Worm (Caenorhabditis elegans) whole organism, L4 larva: ENCODE measurements around the gene F26F4.12.
"Not testable (repeated sequence)": the region's sequence is repeated elsewhere in the genome, so short reads cannot be mapped to it uniquely, and the experiment has no call there.

ENCODE experiments used
- D1046.2 ChIP-seq: fragments of 200-800 bp; sonication (Bioruptor generic); IDR thresholded peaks from 2 replicates; pipeline ENCODE4 v1.3.6; 2022; ENCODE audit warnings: missing genetic modification characterization, missing compliant biosample characterization
- F26F4.8 ChIP-seq: fragments of 200-800 bp; sonication (Bioruptor generic); conservative IDR thresholded peaks from 2 replicates; pipeline ENCODE4 v1.3.6; 2022; ENCODE audit warnings: missing genetic modification characterization, missing compliant biosample characterization
- F37D6.2 ChIP-seq: sonication (generic microtip); optimal IDR thresholded peaks from 2 replicates; lab custom pipeline; 2016; ENCODE audit warnings: mild to moderate bottlenecking, missing genetic modification characterization, missing compliant biosample characterization
- T26A8.4 ChIP-seq: fragments of 200-800 bp; sonication (Bioruptor generic); IDR thresholded peaks from 2 replicates; pipeline ENCODE4 v1.3.6; 2022; ENCODE audit warnings: missing genetic modification characterization, missing compliant biosample characterization
- Y105C5A.15 ChIP-seq: fragments of 200-800 bp; sonication (Bioruptor generic); IDR thresholded peaks from 2 replicates; pipeline ENCODE4 v1.3.6; 2022; ENCODE audit warnings: missing genetic modification characterization, missing compliant biosample characterization
- Y48G9A.11 ChIP-seq: fragments of 200-800 bp; sonication (Bioruptor generic); IDR thresholded peaks from 2 replicates; pipeline ENCODE4 v1.3.6; 2022; ENCODE audit warnings: missing genetic modification reagents, missing genetic modification characterization, missing compliant biosample characterization
- aha-1 ChIP-seq: fragments of 150-350 bp; peaks from one replicate; lab custom pipeline; 2014; ENCODE audit warnings: missing biosample characterization, missing genetic modification characterization
- arid-1 ChIP-seq: fragments of 200-800 bp; sonication (Bioruptor generic); conservative IDR thresholded peaks from 2 replicates; pipeline ENCODE4 v1.3.6; 2022; ENCODE audit warnings: missing genetic modification reagents, missing genetic modification characterization, missing compliant biosample characterization
- ceh-20 ChIP-seq: fragments of 200-800 bp; sonication (Bioruptor generic); IDR thresholded peaks from 2 replicates; pipeline ENCODE4 v1.3.6; 2022; ENCODE audit warnings: missing genetic modification reagents, missing genetic modification characterization, missing compliant biosample characterization
- ces-1 ChIP-seq: fragments of 150-350 bp; sonication (generic microtip); optimal IDR thresholded peaks from 4 replicates; lab custom pipeline; 2014; ENCODE audit warnings: missing biosample characterization, missing genetic modification reagents, missing genetic modification characterization
- ctbp-1 ChIP-seq: fragments of 200-800 bp; sonication (Bioruptor generic); IDR thresholded peaks from 2 replicates; pipeline ENCODE4 v1.3.6; 2022; ENCODE audit warnings: missing genetic modification reagents, missing genetic modification characterization, missing compliant biosample characterization
- dmd-6 ChIP-seq: fragments of 200-800 bp; sonication (Bioruptor generic); IDR thresholded peaks from 2 replicates; pipeline ENCODE4 v1.3.6; 2022; ENCODE audit warnings: missing genetic modification reagents, missing genetic modification characterization, missing compliant biosample characterization
- dmd-9 ChIP-seq: fragments of 200-800 bp; sonication (Bioruptor generic); IDR thresholded peaks from 2 replicates; pipeline ENCODE4 v1.3.6; 2022; ENCODE audit warnings: missing genetic modification reagents, missing genetic modification characterization, missing compliant biosample characterization
- dpl-1 ChIP-seq: fragments of 150-350 bp; optimal IDR thresholded peaks from 2 replicates; lab custom pipeline; 2014; ENCODE audit warnings: missing biosample characterization, missing genetic modification reagents, missing genetic modification characterization
- dve-1 ChIP-seq: sonication (generic microtip); optimal IDR thresholded peaks from 2 replicates; lab custom pipeline; 2017; ENCODE audit warnings: antibody characterized with exemption, mild to moderate bottlenecking, missing genetic modification characterization, missing compliant biosample characterization; ENCODE audit not compliant: insufficient read depth
- egl-43 ChIP-seq: fragments of 200-800 bp; sonication (Bioruptor generic); IDR thresholded peaks from 2 replicates; pipeline ENCODE4 v1.3.6; 2022; ENCODE audit warnings: missing genetic modification reagents, missing genetic modification characterization, missing compliant biosample characterization
- hlh-11 ChIP-seq: fragments of 200-800 bp; sonication (Bioruptor generic); optimal IDR thresholded peaks from 2 replicates; lab custom pipeline; 2018; ENCODE audit warnings: mild to moderate bottlenecking, missing genetic modification characterization, missing compliant biosample characterization
- hmg-1.1 ChIP-seq: fragments of 200-800 bp; sonication (Bioruptor generic); IDR thresholded peaks from 2 replicates; pipeline ENCODE4 v1.3.6; 2022; ENCODE audit warnings: missing genetic modification reagents, missing genetic modification characterization, missing compliant biosample characterization
- lim-7 ChIP-seq: fragments of 200-800 bp; sonication (Bioruptor generic); IDR thresholded peaks from 2 replicates; pipeline ENCODE4 v1.3.6; 2022; ENCODE audit warnings: missing genetic modification characterization, missing compliant biosample characterization
- lin-29 ChIP-seq: fragments of 200-800 bp; sonication (Bioruptor generic); IDR thresholded peaks from 2 replicates; pipeline ENCODE4 v1.3.6; 2022; ENCODE audit warnings: missing genetic modification reagents, missing genetic modification characterization, missing compliant biosample characterization
- lin-38 ChIP-seq: fragments of 200-800 bp; sonication (Bioruptor generic); IDR thresholded peaks from 2 replicates; pipeline ENCODE4 v1.3.6; 2022; ENCODE audit warnings: missing genetic modification reagents, missing genetic modification characterization, missing compliant biosample characterization
- lir-3 ChIP-seq: sonication (generic microtip); optimal IDR thresholded peaks from 2 replicates; lab custom pipeline; 2016; ENCODE audit warnings: mild to moderate bottlenecking, missing genetic modification characterization, missing compliant biosample characterization
- lsy-2 ChIP-seq, 2 experiments: fragments of 150-350 bp in 1 of 2; sonication (generic microtip) in 1 of 2; optimal IDR thresholded peaks; 2 replicates each; lab custom pipeline; 2014 to 2017; ENCODE audit warnings: missing biosample characterization in 2 of 2, missing genetic modification characterization in 2 of 2
- madf-9 ChIP-seq: fragments of 200-800 bp; sonication (Bioruptor generic); conservative IDR thresholded peaks from 2 replicates; pipeline ENCODE4 v1.3.6; 2022; ENCODE audit warnings: missing genetic modification reagents, missing genetic modification characterization, missing compliant biosample characterization
- mdt-29 ChIP-seq: fragments of 200-800 bp; sonication (Bioruptor generic); IDR thresholded peaks from 2 replicates; pipeline ENCODE4 v1.3.6; 2022; ENCODE audit warnings: missing genetic modification reagents, missing genetic modification characterization, missing compliant biosample characterization
- mep-1 ChIP-seq: fragments of 150-350 bp; sonication (generic microtip); optimal IDR thresholded peaks from 3 replicates; lab custom pipeline; 2014; ENCODE audit warnings: missing biosample characterization, missing genetic modification characterization
- mes-2 ChIP-seq: sonication (generic microtip); optimal IDR thresholded peaks from 2 replicates; lab custom pipeline; 2016; ENCODE audit warnings: missing genotype, mild to moderate bottlenecking, missing genetic modification characterization, missing compliant biosample characterization; ENCODE audit not compliant: poor library complexity, severe bottlenecking
- mxl-3 ChIP-seq: fragments of 200-800 bp; sonication (Bioruptor generic); optimal IDR thresholded peaks from 2 replicates; lab custom pipeline; 2018; ENCODE audit warnings: mild to moderate bottlenecking, missing genetic modification characterization, missing compliant biosample characterization
- nhr-28 ChIP-seq: fragments of 150-350 bp; optimal IDR thresholded peaks from 2 replicates; lab custom pipeline; 2014; ENCODE audit warnings: missing biosample characterization, missing genetic modification characterization
- nhr-42 ChIP-seq: fragments of 200-800 bp; sonication (Bioruptor generic); IDR thresholded peaks from 2 replicates; pipeline ENCODE4 v1.3.6; 2022; ENCODE audit warnings: missing genetic modification characterization, missing compliant biosample characterization
- pha-4 ChIP-seq, 2 experiments: fragments of 150-350 bp in 1 of 2; fragments of 200-800 bp in 1 of 2; sonication (Bioruptor generic) in 1 of 2; IDR thresholded peaks in 1 of 2; optimal IDR thresholded peaks in 1 of 2; 2 replicates each; pipeline versions ENCODE4 v1.3.6 to Lab custom; 2014 to 2022; ENCODE audit warnings: missing genetic modification characterization in 2 of 2, missing genetic modification reagents in 2 of 2, missing biosample characterization in 1 of 2, missing compliant biosample characterization in 1 of 2
- php-3 ChIP-seq: fragments of 200-800 bp; sonication (Bioruptor generic); IDR thresholded peaks from 2 replicates; pipeline ENCODE4 v1.3.6; 2022; ENCODE audit warnings: missing genetic modification reagents, missing genetic modification characterization, missing compliant biosample characterization
- rbr-2 ChIP-seq: sonication (generic microtip); optimal IDR thresholded peaks from 2 replicates; lab custom pipeline; 2016; ENCODE audit warnings: missing genotype, missing genetic modification characterization, missing compliant biosample characterization
- set-16 ChIP-seq: fragments of 200-800 bp; sonication (Bioruptor generic); IDR thresholded peaks from 2 replicates; pipeline ENCODE4 v1.3.6; 2022; ENCODE audit warnings: missing genetic modification reagents, missing genetic modification characterization, missing compliant biosample characterization
- snpc-1.2 ChIP-seq: fragments of 200-800 bp; sonication (Bioruptor generic); IDR thresholded peaks from 2 replicates; pipeline ENCODE4 v1.3.6; 2022; ENCODE audit warnings: missing genetic modification reagents, missing genetic modification characterization, missing compliant biosample characterization
- unc-62 ChIP-seq, 3 experiments: fragments of 150-350 bp in 1 of 3; sonication (generic microtip); optimal IDR thresholded peaks in 2 of 3; peaks in 1 of 3; 1 replicate in 1 of 3; 2 replicates in 2 of 3; lab custom pipeline; 2014 to 2017; ENCODE audit warnings: missing biosample characterization in 3 of 3, missing genetic modification characterization in 3 of 3, missing genetic modification reagents in 3 of 3, missing genotype in 1 of 3
- vab-7 ChIP-seq: fragments of 200-800 bp; sonication (Bioruptor generic); IDR thresholded peaks from 2 replicates; pipeline ENCODE4 v1.3.6; 2022; ENCODE audit warnings: missing genetic modification reagents, missing genetic modification characterization, missing compliant biosample characterization

Gene F26F4.12

DNA sequence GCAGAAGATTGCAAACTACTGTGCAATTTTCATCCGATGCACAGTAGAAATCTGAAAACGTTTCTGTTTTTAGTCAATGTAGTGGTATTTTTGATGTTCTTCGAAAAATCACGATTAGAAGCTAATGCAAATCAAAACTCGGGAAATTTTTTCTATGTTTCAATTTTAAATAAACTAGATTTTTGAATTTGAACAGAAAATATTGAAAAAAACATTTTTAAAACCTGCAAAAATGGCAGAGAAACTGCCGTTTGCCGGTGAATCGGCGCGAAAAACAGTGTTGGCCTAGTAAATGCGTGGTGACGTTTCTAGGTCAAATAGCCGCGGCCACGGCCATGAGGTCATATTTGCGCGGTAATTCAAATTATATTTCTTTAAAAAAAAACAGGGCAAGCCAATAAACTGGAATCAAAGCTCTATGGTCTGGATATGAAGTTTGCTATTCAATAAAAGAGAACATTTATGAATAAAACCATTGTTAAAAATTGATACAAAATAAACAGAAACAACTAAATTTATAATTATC lies 20.4 kb upstream of the F26F4.12 start, which contains the start of gene set-2 (continued):
- TF ChIP-seq unc-62 (GFP tag; optimal IDR thresholded peaks at IDR 0.05 in 1 of 2; lab: Kevin White, UChicago) (no peak), unc-62 (tag; optimal IDR thresholded peaks at IDR 0.05; lab: Kevin White, UChicago) (no peak), mep-1 (no peak), lir-3 (tag; lab: Kevin White, UChicago) (no peak)

DNA sequence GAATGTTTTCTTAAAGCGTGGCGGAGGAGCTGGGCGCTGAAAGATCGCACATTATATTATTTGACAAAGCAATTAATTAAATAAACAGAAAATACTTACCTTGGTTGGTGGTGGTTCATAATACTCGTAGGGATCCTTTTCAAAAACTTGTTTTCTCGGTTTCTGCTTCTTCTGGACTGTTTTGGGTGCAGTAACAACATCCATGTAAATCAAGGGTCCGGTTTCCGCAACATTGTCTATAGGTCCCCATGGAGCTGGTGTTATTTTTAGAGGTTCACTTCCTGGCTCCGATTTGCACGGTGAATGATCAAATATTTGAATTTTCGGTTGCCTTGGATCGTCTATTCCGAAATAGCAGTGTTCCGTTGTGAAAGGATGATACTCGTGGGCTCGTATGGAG lies 14.3 kb upstream of the F26F4.12 start:
- TF ChIP-seq aha-1 (tag; lab: Kevin White, UChicago), result peak; percentile 67
- TF ChIP-seq F26F4.8 (GFP tag; lab: Robert Waterston, UW), result 0 out of 2 replicates have a peak, but pooled peaks have one; percentile 51
- TF ChIP-seq Y105C5A.15 (GFP tag; lab: Robert Waterston, UW), result no peak

DNA sequence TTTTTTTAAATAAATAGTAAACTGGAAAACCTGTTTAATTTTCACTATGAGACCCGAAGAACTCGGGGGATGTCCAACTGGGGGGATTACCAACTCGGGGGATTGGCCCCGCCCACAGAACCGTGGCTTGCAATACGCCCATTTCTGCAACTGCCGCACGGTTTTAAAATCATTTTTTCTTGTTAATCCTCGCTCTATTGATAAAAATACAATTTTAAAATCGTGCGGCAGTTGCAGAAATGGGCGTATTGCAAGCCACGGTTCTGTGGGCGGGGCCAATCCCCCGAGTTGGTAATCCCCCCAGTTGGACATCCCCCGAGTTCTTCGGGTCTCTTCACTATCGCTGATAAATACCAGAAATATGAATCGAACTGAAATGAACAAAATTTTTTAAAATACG lies 12.2 kb upstream of the F26F4.12 start, which contains the start of gene mmab-1:
Gene mmab-1, minus strand, starts transcription at position 95 of the 400 bp plus-strand sequence.
- TF ChIP-seq mxl-3 (GFP tag; lab: Kevin White, UChicago) (peak; percentile 3), pha-4 (GFP tag; IDR thresholded peaks at IDR 0.05; lab: Robert Waterston, UW) (peak; percentile 21; the same call in 1 of the 2 replicates), hmg-1.1 (GFP tag; lab: Robert Waterston, UW) (peak; percentile 65), dmd-9 (peak; percentile 68; the same call in 1 of the 2 replicates), dmd-6 (GFP tag; lab: Robert Waterston, UW) (peak; percentile 56), mep-1 (peak; percentile 35), mdt-29 (GFP tag; lab: Robert Waterston, UW) (peak; percentile 41; the same call in 1 of the 2 replicates), T26A8.4 (GFP tag; lab: Robert Waterston, UW) (peak; percentile 38), php-3 (GFP tag; lab: Robert Waterston, UW) (peak; percentile 29; the same call in 1 of the 2 replicates), Y48G9A.11 (GFP tag; lab: Robert Waterston, UW) (peak; percentile 49; the same call in 1 of the 2 replicates), lin-29 (GFP tag; lab: Robert Waterston, UW) (0 out of 2 replicates have a peak, but pooled peaks have one; percentile 8), lim-7 (GFP tag; lab: Robert Waterston, UW) (peak; percentile 45; the same call in 1 of the 2 replicates), lsy-2 (tag; optimal IDR thresholded peaks at IDR 0.05; lab: Kevin White, UChicago) (peak in 1 of 2 experiments; percentile 33), ceh-20 (GFP tag; lab: Robert Waterston, UW) (peak; percentile 74), rbr-2 (peak; percentile 50), lin-38 (GFP tag; lab: Robert Waterston, UW) (peak; percentile 87), snpc-1.2 (0 out of 2 replicates have a peak, but pooled peaks have one; percentile 20), egl-43 (GFP tag; lab: Robert Waterston, UW) (peak; percentile 64; the same call in 1 of the 2 replicates), madf-9 (peak; percentile 65; the same call in 1 of the 2 replicates), nhr-28 (peak; percentile 4), ctbp-1 (GFP tag; lab: Robert Waterston, UW) (peak; percentile 85), F37D6.2 (tag; lab: Kevin White, UChicago) (peak; percentile 21), vab-7 (GFP tag; lab: Robert Waterston, UW) (peak; percentile 80), nhr-42 (peak; percentile 74; the same call in 1 of the 2 replicates), dve-1 (tag; lab: Kevin White, UChicago) (peak; percentile 29), mes-2 (tag; lab: Kevin White, UChicago) (peak; percentile 71), dpl-1 (peak; percentile 34), D1046.2 (GFP tag; lab: Robert Waterston, UW) (0 out of 2 replicates have a peak, but pooled peaks have one; percentile 20), set-16 (peak; percentile 14; the same call in 1 of the 2 replicates), hlh-11 (tag; lab: Kevin White, UChicago) (peak; percentile 36), ces-1 (GFP tag; lab: Kevin White, UChicago) (peak; percentile 27), arid-1 (GFP tag; lab: Robert Waterston, UW) (0 out of 2 replicates have a peak, but pooled peaks have one; percentile 40)
- TF ChIP-seq pha-4 (tag; optimal IDR thresholded peaks at IDR 0.05; lab: Kevin White, UChicago), result not testable (repeated sequence)
- TF ChIP-seq, all 104 proteins: peak for 32; not testable (repeated sequence) for 72
